Fruit fly (Drosophila melanogaster): ENCODE measurements around the gene if.

The if gene

DNA sequence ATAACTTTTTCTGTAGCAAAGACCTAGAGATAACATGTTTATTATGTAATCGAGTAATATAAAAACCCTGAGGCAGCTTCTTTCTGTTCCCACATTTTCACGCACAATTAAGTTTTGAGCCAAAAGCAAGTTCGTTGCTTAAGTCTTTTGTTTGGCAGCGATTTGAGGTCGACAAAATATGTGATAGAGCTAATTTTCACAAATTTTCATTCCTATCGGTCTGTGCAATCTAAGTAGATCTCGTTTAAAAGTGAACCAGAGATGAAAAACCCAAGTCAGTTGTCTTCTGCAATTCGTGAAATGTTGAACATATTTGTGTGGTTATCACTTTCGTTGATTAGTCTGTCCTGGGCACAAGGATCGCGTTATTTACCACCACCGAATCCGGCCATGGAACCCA, 45.4 kb downstream of the if start, which contains the start of gene TwdlZ:
TSS of gene TwdlZ (plus strand) at position 301 of the 400 bp plus-strand sequence.
- TF ChIP-seq MESR4 (GFP tag; optimal IDR thresholded peaks at IDR 0.05) (no peak), Pdp1 (GFP tag; optimal IDR thresholded peaks at IDR 0.05) (peak in 1 of 2 experiments; percentile 17)

DNA sequence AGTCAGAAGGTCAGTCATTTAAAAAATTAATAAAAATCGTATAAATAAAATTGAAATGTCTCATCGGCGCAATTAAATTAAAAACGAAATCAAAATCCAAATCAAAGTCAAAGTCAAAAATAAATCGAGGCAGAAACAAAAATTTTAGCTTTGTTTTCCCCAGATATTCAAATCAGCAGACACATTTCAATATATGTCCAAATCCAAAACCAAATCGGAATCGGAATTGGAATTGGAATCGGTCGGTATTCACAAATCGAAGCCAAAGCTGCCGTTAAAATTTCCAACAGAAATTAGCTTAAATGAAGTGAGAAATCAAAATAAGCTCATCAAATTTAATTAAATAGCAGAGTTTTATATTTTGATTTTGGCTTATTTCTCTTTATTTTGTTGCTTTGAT, 47.1 kb downstream of the if start:
- no peak for TF ChIP-seq cad (GFP tag; optimal IDR thresholded peaks at IDR 0.05)
- peak; percentile 94 for TF ChIP-seq CG13894 (tag; optimal IDR thresholded peaks at IDR 0.05)

DNA sequence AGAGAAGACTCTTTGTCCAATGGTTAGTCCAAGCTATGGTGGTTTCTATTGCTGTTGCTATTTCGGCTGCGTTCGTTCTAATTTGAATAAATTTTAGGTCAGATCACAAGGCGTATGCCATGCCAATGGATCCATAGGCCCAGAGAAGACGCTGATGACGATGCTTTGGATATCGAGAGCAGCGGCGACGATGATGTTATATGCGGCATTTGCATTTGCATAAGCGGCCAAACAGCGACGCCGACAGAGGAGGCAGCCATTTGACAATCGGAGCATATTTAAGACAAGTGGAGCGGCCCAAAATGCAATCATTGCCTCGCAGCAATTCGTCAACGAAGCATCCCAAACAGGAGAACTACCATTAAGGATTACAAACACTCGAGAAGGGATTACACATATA, 48.6 kb downstream of the if start, which contains the start of gene TwdlY:
TSS of gene TwdlY (plus strand) at position 301 of the 400 bp plus-strand sequence.
- TF ChIP-seq luna (GFP tag; optimal IDR thresholded peaks at IDR 0.05), result no peak
- no peak for TF ChIP-seq CG14710 (tag; optimal IDR thresholded peaks at IDR 0.05)
- TF ChIP-seq Dref (GFP tag; IDR thresholded peaks at IDR 0.05), result no peak
- no peak for TF ChIP-seq CG15269 (tag; optimal IDR thresholded peaks at IDR 0.05)
- peak; percentile 53; the same call in 1 of the 2 replicates for TF ChIP-seq vvl (GFP tag; IDR thresholded peaks at IDR 0.05)
- no peak for TF ChIP-seq bab2 (GFP tag; optimal IDR thresholded peaks at IDR 0.05)
- TF ChIP-seq NC2α (GFP tag; optimal IDR thresholded peaks at IDR 0.05), result no peak
- no peak for TF ChIP-seq Xrp1 (GFP tag; IDR thresholded peaks at IDR 0.05)
- TF ChIP-seq psq (GFP tag; optimal IDR thresholded peaks at IDR 0.05), result no peak
- no peak for TF ChIP-seq tna (GFP tag; IDR thresholded peaks at IDR 0.05; ENCODE audit: partially characterized antibody)
- no peak for TF ChIP-seq ro (GFP tag; IDR thresholded peaks at IDR 0.05)
- TF ChIP-seq gcm (GFP tag; optimal IDR thresholded peaks at IDR 0.05), result no peak
- no peak for TF ChIP-seq crol (GFP tag; IDR thresholded peaks at IDR 0.05)
- TF ChIP-seq CG10274 (GFP tag; optimal IDR thresholded peaks at IDR 0.05), result no peak
- TF ChIP-seq CG2678 (tag; optimal IDR thresholded peaks at IDR 0.05), result no peak
- peak; percentile 53; the same call in 1 of the 4 replicates for TF ChIP-seq chinmo (GFP tag; IDR thresholded peaks at IDR 0.05; ENCODE audit: partially characterized antibody)
- no peak for TF ChIP-seq Asciz (GFP tag; optimal IDR thresholded peaks at IDR 0.05)
- no peak for TF ChIP-seq CG2202 (tag; optimal IDR thresholded peaks at IDR 0.05)
- TF ChIP-seq pho (GFP tag; optimal IDR thresholded peaks at IDR 0.05), result no peak
- peak; percentile 6 for TF ChIP-seq CG12769 (tag; optimal IDR thresholded peaks at IDR 0.05)
- TF ChIP-seq amos (GFP tag; IDR thresholded peaks at IDR 0.05; ENCODE audit: partially characterized antibody), result no peak
- TF ChIP-seq HLH4C (GFP tag; IDR thresholded peaks at IDR 0.05; ENCODE audit: partially characterized antibody), result no peak
- no peak for TF ChIP-seq gem (tag; optimal IDR thresholded peaks at IDR 0.05)
- no peak for TF ChIP-seq CG14441 (GFP tag; IDR thresholded peaks at IDR 0.05)
- no peak for TF ChIP-seq Ada2b (GFP tag; IDR thresholded peaks at IDR 0.05)
- TF ChIP-seq Eip74EF (GFP tag; optimal IDR thresholded peaks at IDR 0.05), result no peak

DNA sequence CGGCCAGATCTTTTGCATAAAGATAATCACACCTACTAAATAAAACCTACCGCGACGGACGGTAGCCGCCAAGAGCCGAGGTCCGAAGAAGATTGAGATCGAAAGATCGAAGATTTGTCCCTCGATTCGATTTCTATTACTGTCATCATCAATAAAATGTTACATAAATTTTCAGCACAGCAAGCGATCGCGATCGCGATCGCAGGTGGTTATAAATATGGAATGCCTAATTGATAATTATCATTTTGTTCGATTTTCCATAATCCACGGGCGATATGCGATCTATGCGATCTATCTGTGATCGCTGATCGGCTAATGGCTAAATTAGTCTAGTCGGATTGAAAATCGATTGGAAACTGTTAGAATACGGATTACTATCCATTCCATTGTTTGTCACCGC, 50.0 kb downstream of the if start:
- TF ChIP-seq Atf6 (GFP tag; IDR thresholded peaks at IDR 0.05), result no peak
- TF ChIP-seq CG9797 (GFP tag; optimal IDR thresholded peaks at IDR 0.05), result no peak
- no peak for TF ChIP-seq CG4730 (GFP tag; IDR thresholded peaks at IDR 0.05)
- no peak for TF ChIP-seq CG7745 (tag; optimal IDR thresholded peaks at IDR 0.05)
- no peak for TF ChIP-seq fd102C (GFP tag; optimal IDR thresholded peaks at IDR 0.05)
- TF ChIP-seq vvl (GFP tag; IDR thresholded peaks at IDR 0.05), result no peak
- no peak for TF ChIP-seq cas (GFP tag; IDR thresholded peaks at IDR 0.05)
- TF ChIP-seq Ets65A (GFP tag), result peak; percentile 34
- TF ChIP-seq fd64A (GFP tag; optimal IDR thresholded peaks at IDR 0.05), result no peak
- no peak for TF ChIP-seq Hr78 (GFP tag; optimal IDR thresholded peaks at IDR 0.05)
- peak; percentile 57 for TF ChIP-seq abd-A (tag; optimal IDR thresholded peaks at IDR 0.05)
- no peak for TF ChIP-seq Kr (GFP tag; optimal IDR thresholded peaks at IDR 0.05)
- no peak for TF ChIP-seq CG8765 (GFP tag; IDR thresholded peaks at IDR 0.05)
- TF ChIP-seq ase (GFP tag; IDR thresholded peaks at IDR 0.05), result no peak
- no peak for TF ChIP-seq CG4854 (GFP tag; optimal IDR thresholded peaks at IDR 0.05)
- no peak for TF ChIP-seq Hmr (GFP tag; optimal IDR thresholded peaks at IDR 0.05)
- TF ChIP-seq D (optimal IDR thresholded peaks at IDR 0.05), result no peak
- no peak for TF ChIP-seq D (GFP tag; optimal IDR thresholded peaks at IDR 0.05)
- peak; percentile 87 for TF ChIP-seq CG13894 (tag; optimal IDR thresholded peaks at IDR 0.05)
- no peak for TF ChIP-seq ftz-f1 (GFP tag; optimal IDR thresholded peaks at IDR 0.05)
